Fruit fly (Drosophila melanogaster): ENCODE data around the gene CG4836.
A peak's percentile ranks its signal among the peaks of the same experiment; 100 is the strongest.

Gene CG4836

dm6 chr3R:19999474-19999873 lies 14.2 kb upstream of the CG4836 start (continued):
- peak; percentile 33 for TF ChIP-seq Ets21C (GFP tag; optimal IDR thresholded peaks at IDR 0.05)
- TF ChIP-seq fd85E (GFP tag; optimal IDR thresholded peaks at IDR 0.05), result no peak
- peak; percentile 60 for TF ChIP-seq CG11902 (GFP tag; optimal IDR thresholded peaks at IDR 0.05)
- TF ChIP-seq fkh (GFP tag; optimal IDR thresholded peaks at IDR 0.05), result no peak
- TF ChIP-seq Eip78C (GFP tag), result peak; percentile 93
- TF ChIP-seq CG3032 (tag; optimal IDR thresholded peaks at IDR 0.05), result peak; percentile 83
- TF ChIP-seq net (GFP tag; optimal IDR thresholded peaks at IDR 0.05), result peak; percentile 80
- peak; percentile 44 for TF ChIP-seq Blimp-1 (GFP tag; optimal IDR thresholded peaks at IDR 0.05)
- TF ChIP-seq svp (GFP tag), result peak; percentile 72
- peak; percentile 67 for TF ChIP-seq topi (GFP tag; optimal IDR thresholded peaks at IDR 0.05)
- peak; percentile 73; the same call in 1 of the 2 replicates for TF ChIP-seq Gug (GFP tag; IDR thresholded peaks at IDR 0.05)
- peak; percentile 82 for TF ChIP-seq CG3919 (GFP tag; optimal IDR thresholded peaks at IDR 0.05)
- TF ChIP-seq CG6854 (GFP tag; optimal IDR thresholded peaks at IDR 0.05), result peak; percentile 17
- peak; percentile 20 to 54 for TF ChIP-seq ss (GFP tag; optimal IDR thresholded peaks at IDR 0.05)
- TF ChIP-seq Hr38 (GFP tag; optimal IDR thresholded peaks at IDR 0.05), result no peak
- peak; percentile 32 for TF ChIP-seq dac (GFP tag; optimal IDR thresholded peaks at IDR 0.05)
- TF ChIP-seq eg (GFP tag; IDR thresholded peaks at IDR 0.05), result peak; percentile 88
- peak; percentile 83 for TF ChIP-seq dsx (GFP tag; optimal IDR thresholded peaks at IDR 0.05; ENCODE audit: poor library complexity, severe bottlenecking)
- TF ChIP-seq CG9139 (GFP tag; optimal IDR thresholded peaks at IDR 0.05), result peak; percentile 52

dm6 chr3R:20001595-20001997 lies 12.1 kb upstream of the CG4836 start:
- peak; percentile 64 for TF ChIP-seq Smox (GFP tag; optimal IDR thresholded peaks at IDR 0.05)
- TF ChIP-seq dac (GFP tag; optimal IDR thresholded peaks at IDR 0.05), result peak; percentile 37
- peak; percentile 45 for TF ChIP-seq CG10631 (GFP tag; optimal IDR thresholded peaks at IDR 0.05)
- TF ChIP-seq achi (GFP tag; optimal IDR thresholded peaks at IDR 0.05), result peak; percentile 35
- TF ChIP-seq Sox14 (GFP tag; optimal IDR thresholded peaks at IDR 0.05), result peak; percentile 39
- peak; percentile 72 for TF ChIP-seq CG32006 (GFP tag; optimal IDR thresholded peaks at IDR 0.05)
- peak; percentile 43 for TF ChIP-seq CG6808 (GFP tag; optimal IDR thresholded peaks at IDR 0.05)
- no peak for TF ChIP-seq Gug (GFP tag; IDR thresholded peaks at IDR 0.05)
- peak; percentile 49 for TF ChIP-seq Hr4 (GFP tag; optimal IDR thresholded peaks at IDR 0.05)
- TF ChIP-seq Blimp-1 (GFP tag; optimal IDR thresholded peaks at IDR 0.05), result no peak
- TF ChIP-seq spab (GFP tag; optimal IDR thresholded peaks at IDR 0.05), result peak; percentile 16
- peak; percentile 74 for TF ChIP-seq topi (GFP tag; optimal IDR thresholded peaks at IDR 0.05)
- TF ChIP-seq dsx (GFP tag; optimal IDR thresholded peaks at IDR 0.05; ENCODE audit: poor library complexity, severe bottlenecking), result no peak
- peak; percentile 10 for TF ChIP-seq OdsH (GFP tag; optimal IDR thresholded peaks at IDR 0.05)
- TF ChIP-seq Hr39 (GFP tag; optimal IDR thresholded peaks at IDR 0.05), result peak; percentile 45
- no peak for TF ChIP-seq CG6163 (GFP tag; IDR thresholded peaks at IDR 0.05)
- TF ChIP-seq Eip75B (GFP tag; optimal IDR thresholded peaks at IDR 0.05), result peak; percentile 59
- TF ChIP-seq CG6792 (GFP tag; optimal IDR thresholded peaks at IDR 0.05), result peak; percentile 34
- no peak for TF ChIP-seq Lpt (GFP tag; optimal IDR thresholded peaks at IDR 0.05)
- TF ChIP-seq ss (GFP tag; optimal IDR thresholded peaks at IDR 0.05), result peak in 1 of 2 experiments; percentile 49
- TF ChIP-seq CG8119 (GFP tag; IDR thresholded peaks at IDR 0.05), result 0 out of 3 replicates have a peak, but pooled peaks have one; percentile 14
- no peak for TF ChIP-seq vri (GFP tag; optimal IDR thresholded peaks at IDR 0.05)
- no peak for TF ChIP-seq CG7368 (GFP tag; optimal IDR thresholded peaks at IDR 0.05)
- TF ChIP-seq CG9139 (GFP tag; optimal IDR thresholded peaks at IDR 0.05), result no peak
- TF ChIP-seq CG4318 (GFP tag; optimal IDR thresholded peaks at IDR 0.05), result peak; percentile 23
- peak; percentile 37 for TF ChIP-seq CG8632 (GFP tag; optimal IDR thresholded peaks at IDR 0.05)
- no peak for TF ChIP-seq CG6854 (GFP tag; optimal IDR thresholded peaks at IDR 0.05)
- no peak for TF ChIP-seq Hr38 (GFP tag; optimal IDR thresholded peaks at IDR 0.05)
- TF ChIP-seq eg (GFP tag; IDR thresholded peaks at IDR 0.05), result no peak
- TF ChIP-seq Ets96B (tag; optimal IDR thresholded peaks at IDR 0.05), result no peak
- TF ChIP-seq CG11902 (GFP tag; optimal IDR thresholded peaks at IDR 0.05), result peak; percentile 24
- TF ChIP-seq CG31627 (GFP tag; optimal IDR thresholded peaks at IDR 0.05), result peak; percentile 59
- TF ChIP-seq CG11762 (GFP tag; optimal IDR thresholded peaks at IDR 0.05; ENCODE audit: insufficient read depth), result no peak
- no peak for TF ChIP-seq CG15336 (GFP tag; IDR thresholded peaks at IDR 0.05)
- TF ChIP-seq Ets21C (GFP tag; optimal IDR thresholded peaks at IDR 0.05), result peak; percentile 38
- peak; percentile 46 for TF ChIP-seq CG34406 (GFP tag; optimal IDR thresholded peaks at IDR 0.05)
- peak; percentile 69 for TF ChIP-seq Met (GFP tag; optimal IDR thresholded peaks at IDR 0.05)
- peak; percentile 79 for TF ChIP-seq svp (GFP tag)
- peak; percentile 41 for TF ChIP-seq acj6 (GFP tag; optimal IDR thresholded peaks at IDR 0.05)
- no peak for TF ChIP-seq CG1621 (tag; optimal IDR thresholded peaks at IDR 0.05)
- TF ChIP-seq lz (GFP tag; optimal IDR thresholded peaks at IDR 0.05), result peak; percentile 49
- peak; percentile 44 for TF ChIP-seq net (GFP tag; optimal IDR thresholded peaks at IDR 0.05)
- TF ChIP-seq CG8319 (GFP tag; optimal IDR thresholded peaks at IDR 0.05), result no peak
